Worm (Caenorhabditis elegans) whole organism, L4 larva: ENCODE results near the gene best-15.

Source experiments
- F49E8.2 ChIP-seq: sonication (generic microtip); optimal IDR thresholded peaks from 2 replicates; lab custom pipeline; 2016; ENCODE audit warnings: missing compliant biosample characterization, mild to moderate bottlenecking, missing genetic modification characterization, borderline replicate concordance
- T20F7.1 ChIP-seq: fragments of 200-800 bp; sonication (Bioruptor generic); optimal IDR thresholded peaks from 2 replicates; lab custom pipeline; 2018; ENCODE audit warnings: mild to moderate bottlenecking, missing genetic modification characterization, missing compliant biosample characterization
- Y75B8A.6 ChIP-seq: fragments of 200-800 bp; sonication (Bioruptor generic); IDR thresholded peaks from 2 replicates; pipeline ENCODE4 v1.3.6; 2022; ENCODE audit warnings: missing genetic modification reagents, missing genetic modification characterization, missing compliant biosample characterization
- ZK337.2 ChIP-seq: fragments of 200-800 bp; sonication (Bioruptor generic); IDR thresholded peaks from 2 replicates; pipeline ENCODE4 v1.3.6; 2022; ENCODE audit warnings: missing genetic modification reagents, missing genetic modification characterization, missing compliant biosample characterization
- aha-1 ChIP-seq: fragments of 150-350 bp; peaks from one replicate; lab custom pipeline; 2014; ENCODE audit warnings: missing biosample characterization, missing genetic modification characterization
- aly-2 ChIP-seq: sonication (generic microtip); optimal IDR thresholded peaks from 2 replicates; lab custom pipeline; 2018; ENCODE audit warnings: missing biosample characterization, missing genetic modification characterization
- ama-1 ChIP-seq: fragments of 150-350 bp; optimal IDR thresholded peaks from 2 replicates; lab custom pipeline; 2014; ENCODE audit warnings: inconsistent platforms, mixed read lengths
- arid-1 ChIP-seq: fragments of 200-800 bp; sonication (Bioruptor generic); conservative IDR thresholded peaks from 2 replicates; pipeline ENCODE4 v1.3.6; 2022; ENCODE audit warnings: missing genetic modification reagents, missing genetic modification characterization, missing compliant biosample characterization
- ceh-28 ChIP-seq: fragments of 150-350 bp; optimal IDR thresholded peaks from 2 replicates; lab custom pipeline; 2014; ENCODE audit warnings: missing biosample characterization, missing genetic modification reagents, missing genetic modification characterization
- ceh-32 ChIP-seq: sonication (generic microtip); optimal IDR thresholded peaks from 2 replicates; lab custom pipeline; 2016; ENCODE audit warnings: mild to moderate bottlenecking, missing genetic modification characterization, missing compliant biosample characterization; ENCODE audit not compliant: poor library complexity
- ceh-62 ChIP-seq: sonication (generic microtip); optimal IDR thresholded peaks from 2 replicates; lab custom pipeline; 2017; ENCODE audit warnings: missing biosample characterization, missing genetic modification characterization
- ces-1 ChIP-seq: fragments of 150-350 bp; sonication (generic microtip); optimal IDR thresholded peaks from 4 replicates; lab custom pipeline; 2014; ENCODE audit warnings: missing biosample characterization, missing genetic modification reagents, missing genetic modification characterization
- daf-16 ChIP-seq, 3 experiments: sonication (generic microtip); optimal IDR thresholded peaks; 2 replicates each; lab custom pipeline; 2016 to 2017; ENCODE audit warnings: missing genetic modification characterization in 3 of 3, missing genetic modification reagents in 3 of 3, mild to moderate bottlenecking in 2 of 3, missing compliant biosample characterization in 2 of 3, missing biosample characterization in 1 of 3, moderate library complexity in 1 of 3
- dve-1 ChIP-seq: sonication (generic microtip); optimal IDR thresholded peaks from 2 replicates; lab custom pipeline; 2017; ENCODE audit warnings: antibody characterized with exemption, mild to moderate bottlenecking, missing genetic modification characterization, missing compliant biosample characterization; ENCODE audit not compliant: insufficient read depth
- egl-27 ChIP-seq: sonication (generic microtip); optimal IDR thresholded peaks from 3 replicates; lab custom pipeline; 2017; ENCODE audit warnings: missing biosample characterization, missing genetic modification reagents, missing genetic modification characterization
- fos-1 ChIP-seq: fragments of 150-350 bp; optimal IDR thresholded peaks from 2 replicates; lab custom pipeline; 2014; ENCODE audit warnings: missing biosample characterization, missing genetic modification characterization
- gei-8 ChIP-seq: fragments of 200-800 bp; sonication (Bioruptor generic); optimal IDR thresholded peaks from 2 replicates; lab custom pipeline; 2018; ENCODE audit warnings: mild to moderate bottlenecking, missing genetic modification characterization, missing compliant biosample characterization
- hlh-30 ChIP-seq: sonication (generic microtip); optimal IDR thresholded peaks from 2 replicates; lab custom pipeline; 2017; ENCODE audit warnings: antibody characterized with exemption, mild to moderate bottlenecking, missing genetic modification characterization, missing compliant biosample characterization; ENCODE audit not compliant: insufficient read depth
- lim-7 ChIP-seq: fragments of 200-800 bp; sonication (Bioruptor generic); IDR thresholded peaks from 2 replicates; pipeline ENCODE4 v1.3.6; 2022; ENCODE audit warnings: missing genetic modification characterization, missing compliant biosample characterization
- lin-1 ChIP-seq: fragments of 200-800 bp; sonication (Bioruptor generic); IDR thresholded peaks from 2 replicates; pipeline ENCODE4 v1.3.6; 2022; ENCODE audit warnings: missing genetic modification reagents, missing genetic modification characterization, missing compliant biosample characterization
- lin-38 ChIP-seq: fragments of 200-800 bp; sonication (Bioruptor generic); IDR thresholded peaks from 2 replicates; pipeline ENCODE4 v1.3.6; 2022; ENCODE audit warnings: missing genetic modification reagents, missing genetic modification characterization, missing compliant biosample characterization
- madf-5 ChIP-seq, 2 experiments: fragments of 200-800 bp; sonication (Bioruptor generic); IDR thresholded peaks; 2 replicates each; pipeline ENCODE4 v1.3.6; 2022; ENCODE audit warnings: missing compliant biosample characterization in 2 of 2, missing genetic modification characterization in 2 of 2
- mdt-29 ChIP-seq: fragments of 200-800 bp; sonication (Bioruptor generic); IDR thresholded peaks from 2 replicates; pipeline ENCODE4 v1.3.6; 2022; ENCODE audit warnings: missing genetic modification reagents, missing genetic modification characterization, missing compliant biosample characterization
- mep-1 ChIP-seq: fragments of 150-350 bp; sonication (generic microtip); optimal IDR thresholded peaks from 3 replicates; lab custom pipeline; 2014; ENCODE audit warnings: missing biosample characterization, missing genetic modification characterization
- nhr-28 ChIP-seq: fragments of 150-350 bp; optimal IDR thresholded peaks from 2 replicates; lab custom pipeline; 2014; ENCODE audit warnings: missing biosample characterization, missing genetic modification characterization
- nhr-41 ChIP-seq: fragments of 200-800 bp; sonication (Bioruptor generic); IDR thresholded peaks from 2 replicates; pipeline ENCODE4 v1.3.6; 2022; ENCODE audit warnings: missing genetic modification reagents, missing genetic modification characterization, missing compliant biosample characterization
- nhr-76 ChIP-seq: fragments of 150-350 bp; optimal IDR thresholded peaks from 2 replicates; lab custom pipeline; 2014; ENCODE audit warnings: missing biosample characterization, missing genetic modification characterization
- pqm-1 ChIP-seq: sonication (generic microtip); optimal IDR thresholded peaks from 2 replicates; lab custom pipeline; 2017; ENCODE audit warnings: missing biosample characterization, missing genetic modification characterization
- rbr-2 ChIP-seq: sonication (generic microtip); optimal IDR thresholded peaks from 2 replicates; lab custom pipeline; 2016; ENCODE audit warnings: missing genotype, missing genetic modification characterization, missing compliant biosample characterization
- sdz-12 ChIP-seq: fragments of 200-800 bp; sonication (Bioruptor generic); optimal IDR thresholded peaks from 2 replicates; lab custom pipeline; 2018; ENCODE audit warnings: mild to moderate bottlenecking, missing genetic modification characterization, missing compliant biosample characterization
- snpc-1.2 ChIP-seq: fragments of 200-800 bp; sonication (Bioruptor generic); IDR thresholded peaks from 2 replicates; pipeline ENCODE4 v1.3.6; 2022; ENCODE audit warnings: missing genetic modification reagents, missing genetic modification characterization, missing compliant biosample characterization
- snpc-4 ChIP-seq: fragments of 150-350 bp; optimal IDR thresholded peaks from 2 replicates; lab custom pipeline; 2014; ENCODE audit warnings: missing biosample characterization, missing genetic modification characterization
- unc-39 ChIP-seq: sonication (generic microtip); optimal IDR thresholded peaks from 2 replicates; lab custom pipeline; 2017; ENCODE audit warnings: missing biosample characterization, missing genetic modification characterization
- unc-62 ChIP-seq, 3 experiments: fragments of 150-350 bp in 1 of 3; sonication (generic microtip); optimal IDR thresholded peaks in 2 of 3; peaks in 1 of 3; 1 replicate in 1 of 3; 2 replicates in 2 of 3; lab custom pipeline; 2014 to 2017; ENCODE audit warnings: missing biosample characterization in 3 of 3, missing genetic modification characterization in 3 of 3, missing genetic modification reagents in 3 of 3, missing genotype in 1 of 3
- zfp-2 ChIP-seq: sonication (generic microtip); optimal IDR thresholded peaks from 2 replicates; lab custom pipeline; 2016; ENCODE audit warnings: mild to moderate bottlenecking, missing genetic modification characterization, missing compliant biosample characterization
- zfp-3 ChIP-seq: fragments of 200-800 bp; sonication (Bioruptor generic); conservative IDR thresholded peaks from 2 replicates; pipeline ENCODE4 v1.3.6; 2022; ENCODE audit warnings: missing genetic modification reagents, missing genetic modification characterization, missing compliant biosample characterization

Gene best-15

ce11 chrIV:10810820-10811219 lies 21.2 kb downstream of the best-15 start (continued):
- TF ChIP-seq unc-62 (GFP tag; optimal IDR thresholded peaks at IDR 0.05 in 1 of 2; lab: Kevin White, UChicago), result no peak
- no peak for TF ChIP-seq unc-62 (tag; optimal IDR thresholded peaks at IDR 0.05; lab: Kevin White, UChicago)
- no peak for TF ChIP-seq snpc-4
- no peak for TF ChIP-seq lin-38
- TF ChIP-seq rbr-2 (tag; lab: Kevin White, UChicago), result no peak
- no peak for TF ChIP-seq ceh-32 (tag; lab: Kevin White, UChicago)
- no peak for TF ChIP-seq ceh-62 (tag; lab: Kevin White, UChicago)
- no peak for TF ChIP-seq ZK337.2
- TF ChIP-seq mep-1 (tag; lab: Kevin White, UChicago), result peak; percentile 5
- no peak for TF ChIP-seq aly-2 (tag; lab: Kevin White, UChicago)
- peak; percentile 44; the same call in 1 of the 2 replicates for TF ChIP-seq nhr-41
- no peak for TF ChIP-seq ceh-28
- TF ChIP-seq Y75B8A.6 (GFP tag; lab: Robert Waterston, UW), result no peak
- TF ChIP-seq hlh-30 (tag; lab: Kevin White, UChicago), result peak; percentile 62
- no peak for TF ChIP-seq unc-39 (tag; lab: Kevin White, UChicago)
- no peak for TF ChIP-seq lim-7 (GFP tag; lab: Robert Waterston, UW)
- 0 out of 2 replicates have a peak, but pooled peaks have one; percentile 21 for TF ChIP-seq arid-1
- no peak for TF ChIP-seq gei-8 (GFP tag; lab: Kevin White, UChicago)
- TF ChIP-seq zfp-2 (tag; lab: Kevin White, UChicago), result no peak
- TF ChIP-seq pqm-1 (tag; lab: Kevin White, UChicago), result peak; percentile 92
- TF ChIP-seq mdt-29 (GFP tag; lab: Robert Waterston, UW), result no peak
- no peak for TF ChIP-seq snpc-1.2 (GFP tag; lab: Robert Waterston, UW)
- no peak for TF ChIP-seq lin-1 (GFP tag; lab: Robert Waterston, UW)
- no peak for TF ChIP-seq ces-1 (GFP tag; lab: Kevin White, UChicago)
- no peak for TF ChIP-seq nhr-76 (tag; lab: Kevin White, UChicago)
- no peak for TF ChIP-seq egl-27 (tag; lab: Kevin White, UChicago)

DNA sequence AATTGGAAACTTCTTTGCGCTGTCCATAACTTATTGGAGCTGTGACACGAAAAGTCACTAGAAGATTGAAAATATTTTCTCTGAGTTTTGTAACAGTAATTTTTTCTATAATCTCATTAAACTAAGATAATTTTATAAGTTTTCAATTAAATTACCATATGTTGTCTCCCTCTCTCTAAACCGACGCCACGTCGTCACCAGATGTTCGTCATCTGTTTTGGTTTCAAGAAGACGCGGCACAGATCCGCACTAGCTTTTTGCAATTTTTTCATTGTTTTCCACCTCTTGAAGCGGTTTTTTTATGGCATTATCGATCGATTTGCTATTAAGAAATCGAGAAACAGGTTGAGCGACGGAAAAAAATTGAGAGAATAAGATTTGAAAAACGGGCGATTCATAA lies 28.1 kb downstream of the best-15 start:
- TF ChIP-seq zfp-3 (GFP tag; lab: Robert Waterston, UW) (no peak), aha-1 (peak; percentile 56)

DNA sequence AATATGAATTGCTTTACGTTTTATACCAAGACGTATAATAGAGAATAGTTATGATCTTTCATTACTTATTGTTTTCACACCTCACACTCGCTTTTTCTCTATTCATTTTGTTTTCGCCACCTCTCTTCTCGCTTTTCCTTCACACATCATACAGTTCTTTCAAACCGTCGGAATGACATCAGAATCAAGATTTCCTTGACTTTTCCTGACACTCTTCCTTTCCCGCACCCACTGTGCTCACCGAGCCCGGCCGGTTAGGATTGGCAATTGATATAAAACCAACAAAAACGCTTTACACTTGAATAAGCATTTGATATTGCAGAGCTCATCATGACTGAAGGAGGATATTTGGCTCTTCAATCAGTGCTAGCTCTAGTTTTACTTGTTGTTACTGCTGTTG lies 32.7 kb downstream of the best-15 start, which contains the start of gene zipt-2.1:
TSS of gene zipt-2.1 (plus strand) at position 301 of the 400 bp plus-strand sequence.
- no peak for TF ChIP-seq fos-1
- peak; percentile 67 for TF ChIP-seq aha-1
- no peak for TF ChIP-seq lin-38
- TF ChIP-seq F49E8.2 (tag; lab: Kevin White, UChicago), result no peak

DNA sequence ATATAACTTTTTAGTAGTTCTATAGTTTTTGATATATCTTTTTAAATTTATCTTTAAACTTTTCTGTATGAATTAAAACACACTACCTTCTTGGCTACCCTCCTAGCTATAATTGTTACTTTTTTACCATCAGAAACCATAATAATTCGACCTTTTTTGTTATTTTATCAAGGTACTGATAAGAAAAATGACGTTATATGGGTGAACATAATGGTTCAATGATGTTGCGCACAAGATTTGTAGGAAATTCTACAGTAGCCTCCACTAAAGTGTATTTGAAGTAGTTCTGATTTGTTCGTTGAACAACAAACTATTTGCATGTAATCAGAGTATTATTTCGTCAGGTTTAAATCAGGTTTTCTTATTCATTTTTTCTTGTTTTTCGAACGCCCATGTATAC lies 33.4 kb downstream of the best-15 start:
- TF ChIP-seq madf-5 (GFP tag; IDR thresholded peaks at IDR 0.05; lab: Robert Waterston, UW) (no peak), ceh-32 (tag; lab: Kevin White, UChicago) (no peak), ama-1 (lab: Kevin White, UChicago) (no peak), pqm-1 (tag; lab: Kevin White, UChicago) (peak; percentile 44), unc-39 (tag; lab: Kevin White, UChicago) (no peak), nhr-28 (tag; lab: Kevin White, UChicago) (peak; percentile 74), T20F7.1 (GFP tag; lab: Kevin White, UChicago) (no peak), nhr-76 (tag; lab: Kevin White, UChicago) (no peak), dve-1 (tag; lab: Kevin White, UChicago) (peak; percentile 13), sdz-12 (no peak), daf-16 (GFP tag; optimal IDR thresholded peaks at IDR 0.05; lab: Kevin White, UChicago) (no peak), daf-16 (tag; optimal IDR thresholded peaks at IDR 0.05; lab: Kevin White, UChicago) (peak; percentile 25)
